Fruit fly (Drosophila melanogaster) whole organism: Measurements from ENCODE around the gene Cyp4ac2.

ENCODE experiments used
- CG8478 ChIP-seq: fragments of >200 bp; optimal IDR thresholded peaks from 2 replicates; lab custom pipeline; 2018; ENCODE audit warnings: inconsistent platforms
- Dll ChIP-seq: fragments of >200 bp; optimal IDR thresholded peaks from 2 replicates; lab custom pipeline; 2017
- pan ChIP-seq: fragments of >200 bp; optimal IDR thresholded peaks from 2 replicates; lab custom pipeline; 2017
- psq ChIP-seq: fragments of >200 bp; optimal IDR thresholded peaks from 2 replicates; lab custom pipeline; 2017

- no peak for TF ChIP-seq psq (lab: Kevin White, UChicago)
- TF ChIP-seq pan (lab: Kevin White, UChicago) = no peak
- no peak for TF ChIP-seq Dll
- no peak for TF ChIP-seq CG8478 (lab: Kevin White, UChicago)
Observed at dm6 chr2L:5284820-5285219, 18.6 kb downstream of the Cyp4ac2 start.
